5 fruit fly cellular contexts compared by ENCODE assay signal in the genomic region with DNA sequence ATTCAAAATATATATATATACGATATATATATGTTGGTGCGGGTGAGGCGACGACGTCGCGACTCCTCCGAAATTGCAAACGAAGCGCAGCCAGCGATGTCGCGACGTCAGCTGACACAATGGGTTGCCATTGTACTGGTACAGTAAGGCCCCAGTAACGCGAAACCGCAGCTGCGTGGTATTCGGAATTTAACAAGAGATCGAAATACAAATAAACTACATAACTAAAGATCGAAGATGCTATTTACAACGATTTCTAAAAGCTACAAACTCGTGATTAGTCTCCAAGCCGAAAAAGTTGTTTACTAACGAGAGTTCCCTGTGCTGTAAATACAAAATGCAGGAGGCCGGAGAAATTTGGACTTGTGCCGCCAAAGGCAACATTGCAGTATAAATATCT.
TF ChIP-seq lines count a peak whose summit lies in the region.

No protein-coding gene starts in this region.

- peak; percentile 34 for TF ChIP-seq CTCF in whole organism, embryonic (GFP tag; optimal IDR thresholded peaks at IDR 0.05; lab: Kevin White, UChicago)

TF ChIP-seq in whole organism, adult, 20 proteins besides CTCF, POLR2A, EP300 and RAD21 (continues in another document):
- TF ChIP-seq kay (GFP tag; lab: Kevin White, UChicago; ENCODE audit: borderline replicate concordance) (no peak), CG7045 (GFP tag; optimal IDR thresholded peaks at IDR 0.05; lab: Kevin White, UChicago) (peak; percentile 49), pad (GFP tag; optimal IDR thresholded peaks at IDR 0.05; lab: Kevin White, UChicago) (peak; percentile 46), cnc (optimal IDR thresholded peaks at IDR 0.05; lab: Kevin White, UChicago) (no peak), cic (GFP tag; optimal IDR thresholded peaks at IDR 0.05; lab: Kevin White, UChicago) (no peak), toe (GFP tag; optimal IDR thresholded peaks at IDR 0.05; lab: Kevin White, UChicago) (no peak), Clk (GFP tag; optimal IDR thresholded peaks at IDR 0.05; lab: Kevin White, UChicago) (no peak), tj (GFP tag; optimal IDR thresholded peaks at IDR 0.05; lab: Kevin White, UChicago) (peak; percentile 65), Hr96 (GFP tag; optimal IDR thresholded peaks at IDR 0.05; lab: Kevin White, UChicago) (peak; percentile 49), CG7101 (tag; optimal IDR thresholded peaks at IDR 0.05; lab: Kevin White, UChicago) (peak; percentile 64), Crg-1 (GFP tag; optimal IDR thresholded peaks at IDR 0.05; lab: Kevin White, UChicago) (no peak), CG11617 (GFP tag; optimal IDR thresholded peaks at IDR 0.05; lab: Kevin White, UChicago) (peak; percentile 31), CG1620 (GFP tag; optimal IDR thresholded peaks at IDR 0.05; lab: Kevin White, UChicago) (peak; percentile 32), CG14711 (tag; optimal IDR thresholded peaks at IDR 0.05; lab: Kevin White, UChicago) (peak; percentile 73), bab1 (GFP tag; optimal IDR thresholded peaks at IDR 0.05; lab: Kevin White, UChicago) (peak; percentile 93), CG12768 (GFP tag; optimal IDR thresholded peaks at IDR 0.05; lab: Kevin White, UChicago) (peak; percentile 66), CG33017 (tag; optimal IDR thresholded peaks at IDR 0.05; lab: Kevin White, UChicago) (peak; percentile 51)

TF ChIP-seq in whole organism, embryonic, 481 proteins besides CTCF, POLR2A, EP300 and RAD21 (continues in another document):
- peak; percentile 3 for TF ChIP-seq ac (GFP tag; optimal IDR thresholded peaks at IDR 0.05; lab: Kevin White, UChicago)
- peak; percentile 31 for TF ChIP-seq HmgZ (tag; optimal IDR thresholded peaks at IDR 0.05; lab: Kevin White, UChicago)
- peak; percentile 32; the same call in 1 of the 2 replicates for TF ChIP-seq CG9215 (GFP tag; IDR thresholded peaks at IDR 0.05; lab: Robert Waterston, UW)
- no peak for TF ChIP-seq eyg (GFP tag; optimal IDR thresholded peaks at IDR 0.05; lab: Kevin White, UChicago)
- TF ChIP-seq YL-1 (GFP tag; optimal IDR thresholded peaks at IDR 0.05; lab: Kevin White, UChicago): peak; percentile 26
- peak; percentile 36; the same call in 1 of the 2 replicates for TF ChIP-seq gt (GFP tag; IDR thresholded peaks at IDR 0.05; lab: Robert Waterston, UW)
- peak; percentile 64 for TF ChIP-seq odd (GFP tag; optimal IDR thresholded peaks at IDR 0.05; lab: Kevin White, UChicago)
- TF ChIP-seq sens (GFP tag; lab: Kevin White, UChicago): peak; percentile 94
- TF ChIP-seq Poxn (GFP tag; IDR thresholded peaks at IDR 0.05; lab: Robert Waterston, UW): no peak
- TF ChIP-seq CG7745 (tag; optimal IDR thresholded peaks at IDR 0.05; lab: Kevin White, UChicago): no peak
- peak; percentile 46 for TF ChIP-seq CG10431 (GFP tag; optimal IDR thresholded peaks at IDR 0.05; lab: Kevin White, UChicago)
- TF ChIP-seq oc (tag; optimal IDR thresholded peaks at IDR 0.05; lab: Kevin White, UChicago): peak; percentile 74
- no peak for TF ChIP-seq GATAe (GFP tag; conservative IDR thresholded peaks at IDR 0.05; lab: Robert Waterston, UW)
- peak; percentile 37 for TF ChIP-seq Six4 (GFP tag; optimal IDR thresholded peaks at IDR 0.05; lab: Kevin White, UChicago)
- TF ChIP-seq tio (GFP tag; optimal IDR thresholded peaks at IDR 0.05; lab: Kevin White, UChicago): peak; percentile 46
- no peak for TF ChIP-seq zf30C (GFP tag; optimal IDR thresholded peaks at IDR 0.05; lab: Kevin White, UChicago)
- TF ChIP-seq CG4424 (GFP tag; optimal IDR thresholded peaks at IDR 0.05; lab: Kevin White, UChicago): peak; percentile 6
- peak; percentile 87 for TF ChIP-seq Optix (GFP tag; IDR thresholded peaks at IDR 0.05; lab: Robert Waterston, UW)

TF ChIP-seq in whole organism, prepupa, 60 proteins besides CTCF, POLR2A, EP300 and RAD21 (continues in another document):
- peak; percentile 76 for TF ChIP-seq CG16779 (tag; optimal IDR thresholded peaks at IDR 0.05; lab: Kevin White, UChicago)
- peak; percentile 94 for TF ChIP-seq achi (GFP tag; optimal IDR thresholded peaks at IDR 0.05; lab: Kevin White, UChicago)
- TF ChIP-seq OdsH (GFP tag; optimal IDR thresholded peaks at IDR 0.05; lab: Kevin White, UChicago): peak; percentile 97
- TF ChIP-seq CG15336 (GFP tag; IDR thresholded peaks at IDR 0.05; lab: Robert Waterston, UW): peak; percentile 96
- TF ChIP-seq Gug (GFP tag; IDR thresholded peaks at IDR 0.05; lab: Robert Waterston, UW): peak; percentile 91
- TF ChIP-seq Smox (GFP tag; optimal IDR thresholded peaks at IDR 0.05; lab: Kevin White, UChicago): peak; percentile 97
- TF ChIP-seq CG6854 (GFP tag; optimal IDR thresholded peaks at IDR 0.05; lab: Kevin White, UChicago): peak; percentile 92
- peak; percentile 92 for TF ChIP-seq CG11762 (GFP tag; optimal IDR thresholded peaks at IDR 0.05; lab: Kevin White, UChicago; ENCODE audit: insufficient read depth)
- TF ChIP-seq fd85E (GFP tag; optimal IDR thresholded peaks at IDR 0.05; lab: Kevin White, UChicago): peak; percentile 79
- peak; percentile 88 for TF ChIP-seq dac (GFP tag; optimal IDR thresholded peaks at IDR 0.05; lab: Kevin White, UChicago)
- peak; percentile 94 for TF ChIP-seq vri (GFP tag; optimal IDR thresholded peaks at IDR 0.05; lab: Kevin White, UChicago)
- peak; percentile 88 for TF ChIP-seq CG4318 (GFP tag; optimal IDR thresholded peaks at IDR 0.05; lab: Kevin White, UChicago)
- peak; percentile 42 for TF ChIP-seq Hr38 (GFP tag; optimal IDR thresholded peaks at IDR 0.05; lab: Kevin White, UChicago)
- peak; percentile 97 for TF ChIP-seq Sox15 (GFP tag; optimal IDR thresholded peaks at IDR 0.05; lab: Kevin White, UChicago)
- TF ChIP-seq CG6792 (GFP tag; optimal IDR thresholded peaks at IDR 0.05; lab: Kevin White, UChicago): peak; percentile 97
- TF ChIP-seq Eip75B (GFP tag; optimal IDR thresholded peaks at IDR 0.05; lab: Kevin White, UChicago): peak; percentile 95
- TF ChIP-seq CG32006 (GFP tag; optimal IDR thresholded peaks at IDR 0.05; lab: Kevin White, UChicago): peak; percentile 95

TF ChIP-seq in whole organism, pupa, 21 proteins besides CTCF, POLR2A, EP300 and RAD21 (continues in another document):
- TF ChIP-seq CG34367 (tag; optimal IDR thresholded peaks at IDR 0.05; lab: Kevin White, UChicago): peak; percentile 90
- peak; percentile 91 for TF ChIP-seq Pif1B (GFP tag; optimal IDR thresholded peaks at IDR 0.05; lab: Kevin White, UChicago)
- TF ChIP-seq fd96Ca (GFP tag; IDR thresholded peaks at IDR 0.05; lab: Robert Waterston, UW): peak; percentile 97
- TF ChIP-seq Snoo (tag; optimal IDR thresholded peaks at IDR 0.05; lab: Kevin White, UChicago): peak; percentile 94
- peak; percentile 88 for TF ChIP-seq CG9948 (tag; optimal IDR thresholded peaks at IDR 0.05; lab: Kevin White, UChicago)
- peak; percentile 93 for TF ChIP-seq Pif1A (GFP tag; optimal IDR thresholded peaks at IDR 0.05; lab: Kevin White, UChicago)
- TF ChIP-seq CG14655 (GFP tag; optimal IDR thresholded peaks at IDR 0.05; lab: Kevin White, UChicago): peak; percentile 91
- TF ChIP-seq CG8301 (tag; optimal IDR thresholded peaks at IDR 0.05; lab: Kevin White, UChicago): peak; percentile 90
- TF ChIP-seq gl (tag; optimal IDR thresholded peaks at IDR 0.05; lab: Kevin White, UChicago): peak; percentile 87
- peak; percentile 88 for TF ChIP-seq rn (GFP tag; IDR thresholded peaks at IDR 0.05; lab: Robert Waterston, UW)
- TF ChIP-seq D1 (tag; optimal IDR thresholded peaks at IDR 0.05; lab: Kevin White, UChicago): no peak
- peak; percentile 94 for TF ChIP-seq CG32121 (GFP tag; IDR thresholded peaks at IDR 0.05; lab: Robert Waterston, UW)
- peak; percentile 90 for TF ChIP-seq CG17806 (tag; optimal IDR thresholded peaks at IDR 0.05; lab: Kevin White, UChicago)
- peak; percentile 96 for TF ChIP-seq Ets98B (GFP tag; IDR thresholded peaks at IDR 0.05; lab: Robert Waterston, UW)
- peak; percentile 92 for TF ChIP-seq CG12605 (GFP tag; IDR thresholded peaks at IDR 0.05; lab: Robert Waterston, UW)
- TF ChIP-seq EcR (GFP tag; optimal IDR thresholded peaks at IDR 0.05; lab: Kevin White, UChicago): peak; percentile 56
- peak; percentile 93 for TF ChIP-seq CG8159 (tag; optimal IDR thresholded peaks at IDR 0.05; lab: Kevin White, UChicago)
- peak; percentile 97 for TF ChIP-seq CG4496 (GFP tag; IDR thresholded peaks at IDR 0.05; lab: Robert Waterston, UW)
- TF ChIP-seq CG10348 (GFP tag; IDR thresholded peaks at IDR 0.05; lab: Robert Waterston, UW): peak; percentile 82
- TF ChIP-seq CG13204 (GFP tag; optimal IDR thresholded peaks at IDR 0.05; lab: Kevin White, UChicago): peak; percentile 83

TF ChIP-seq in whole organism, wandering third instar larva, 38 proteins besides CTCF, POLR2A, EP300 and RAD21 (continues in another document):
- TF ChIP-seq foxo (GFP tag; optimal IDR thresholded peaks at IDR 0.05; lab: Kevin White, UChicago) (peak in 1 of 2 experiments; percentile 96), GATAd (GFP tag; optimal IDR thresholded peaks at IDR 0.05; lab: Kevin White, UChicago) (peak; percentile 74), fru (GFP tag; optimal IDR thresholded peaks at IDR 0.05; lab: Kevin White, UChicago) (peak; percentile 89), tai (GFP tag; optimal IDR thresholded peaks at IDR 0.05; lab: Kevin White, UChicago) (no peak), Vsx2 (GFP tag; optimal IDR thresholded peaks at IDR 0.05; lab: Kevin White, UChicago; ENCODE audit: partially characterized antibody) (no peak), CG9705 (GFP tag; optimal IDR thresholded peaks at IDR 0.05; lab: Kevin White, UChicago) (peak; percentile 68), Hr78 (GFP tag; optimal IDR thresholded peaks at IDR 0.05; lab: Kevin White, UChicago) (no peak), Rel (GFP tag; optimal IDR thresholded peaks at IDR 0.05; lab: Kevin White, UChicago) (peak; percentile 46), Rel (tag; optimal IDR thresholded peaks at IDR 0.05; lab: Kevin White, UChicago) (peak; percentile 13), OdsH (GFP tag; optimal IDR thresholded peaks at IDR 0.05; lab: Kevin White, UChicago) (peak; percentile 95), usp (GFP tag; optimal IDR thresholded peaks at IDR 0.05; lab: Kevin White, UChicago) (no peak), woc (GFP tag; optimal IDR thresholded peaks at IDR 0.05; lab: Kevin White, UChicago) (peak; percentile 87), psq (GFP tag; optimal IDR thresholded peaks at IDR 0.05; lab: Kevin White, UChicago) (peak; percentile 91), sage (GFP tag; optimal IDR thresholded peaks at IDR 0.05; lab: Kevin White, UChicago) (peak; percentile 94), N (GFP tag; optimal IDR thresholded peaks at IDR 0.05; lab: Kevin White, UChicago) (no peak), h (GFP tag; optimal IDR thresholded peaks at IDR 0.05; lab: Kevin White, UChicago) (peak; percentile 92), Dif (GFP tag; optimal IDR thresholded peaks at IDR 0.05; lab: Kevin White, UChicago; ENCODE audit: partially characterized antibody) (no peak), brk (GFP tag; optimal IDR thresholded peaks at IDR 0.05; lab: Kevin White, UChicago) (peak; percentile 81), dl (GFP tag; optimal IDR thresholded peaks at IDR 0.05; lab: Kevin White, UChicago; ENCODE audit: insufficient read depth in 1 of 2, partially characterized antibody in 2 of 2) (no peak), ey (GFP tag; optimal IDR thresholded peaks at IDR 0.05; lab: Kevin White, UChicago) (peak; percentile 96), dsf (GFP tag; optimal IDR thresholded peaks at IDR 0.05; lab: Kevin White, UChicago; ENCODE audit: borderline replicate concordance) (peak; percentile 70), pan (optimal IDR thresholded peaks at IDR 0.05; lab: Kevin White, UChicago) (no peak)
